Worm (Caenorhabditis elegans): Measurements from ENCODE around the gene M01H9.3.

M01H9.3 gene

DNA sequence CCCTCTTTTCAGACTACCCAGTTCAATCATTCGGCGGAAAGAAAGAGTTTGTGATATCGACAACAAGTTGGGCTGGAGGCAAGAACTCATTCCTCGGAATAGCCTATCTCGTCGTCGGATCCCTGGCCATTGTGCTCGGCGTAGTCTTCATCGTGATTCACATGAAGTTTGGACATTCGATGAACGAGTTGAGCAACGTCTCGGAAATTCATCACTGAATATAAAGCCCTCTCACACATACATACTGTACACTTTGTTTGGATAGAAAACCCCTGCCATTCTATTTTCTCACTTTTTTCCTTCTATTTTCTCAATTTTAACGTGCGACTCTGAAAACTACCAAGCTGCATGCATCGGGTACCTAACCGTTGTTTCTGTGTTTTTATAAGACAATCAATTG lies 27.4 kb downstream of the M01H9.3 start, which contains the start of gene R08C7.12:
Gene R08C7.12 (plus strand): TSS at position 301 of the 400 bp plus-strand sequence.
- TF ChIP-seq ceh-8 (GFP tag; optimal IDR thresholded peaks at IDR 0.05) (no peak), snpc-4 (tag; optimal IDR thresholded peaks at IDR 0.05) (no peak), egl-13 (tag; optimal IDR thresholded peaks at IDR 0.05) (no peak), ceh-90 (tag; optimal IDR thresholded peaks at IDR 0.05) (no peak), nhr-12 (tag; optimal IDR thresholded peaks at IDR 0.05) (no peak), aly-2 (tag; optimal IDR thresholded peaks at IDR 0.05) (no peak), ets-5 (GFP tag; IDR thresholded peaks at IDR 0.05) (no peak), C16A3.4 (tag; optimal IDR thresholded peaks at IDR 0.05) (no peak), nhr-47 (tag; optimal IDR thresholded peaks at IDR 0.05) (no peak), nhr-19 (GFP tag; conservative IDR thresholded peaks at IDR 0.05) (no peak), vab-15 (tag; optimal IDR thresholded peaks at IDR 0.05) (no peak), elt-3 (tag; optimal IDR thresholded peaks at IDR 0.05) (no peak)

DNA sequence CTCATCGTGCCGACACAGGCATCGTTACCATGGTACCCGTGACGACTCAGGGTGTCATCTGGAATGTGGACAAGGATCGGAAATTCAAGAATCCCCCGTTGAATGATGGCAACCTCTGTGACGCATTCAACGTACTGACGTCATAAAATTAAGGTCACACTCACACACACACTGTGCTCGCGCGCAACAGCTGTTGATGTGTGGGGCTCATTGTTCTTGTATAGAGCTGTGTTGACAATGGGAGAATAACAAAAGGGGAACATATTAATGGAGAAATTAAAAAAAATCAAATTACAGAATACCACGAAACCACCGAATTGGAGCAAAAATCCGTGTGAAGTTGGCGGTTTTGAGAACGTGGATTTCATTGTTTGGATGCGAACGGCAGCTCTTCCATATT lies 28.5 kb downstream of the M01H9.3 start:
- TF ChIP-seq efl-1 (optimal IDR thresholded peaks at IDR 0.05) = no peak
- TF ChIP-seq efl-1 (GFP tag; optimal IDR thresholded peaks at IDR 0.05 in 1 of 2) = peak in 1 of 2 experiments; percentile 52
- no peak for TF ChIP-seq F16B12.6 (tag; optimal IDR thresholded peaks at IDR 0.05)
- TF ChIP-seq alr-1 (tag; optimal IDR thresholded peaks at IDR 0.05; ENCODE audit: borderline replicate concordance) = peak; percentile 88
- TF ChIP-seq mab-9 (GFP tag; IDR thresholded peaks at IDR 0.05) = no peak

DNA sequence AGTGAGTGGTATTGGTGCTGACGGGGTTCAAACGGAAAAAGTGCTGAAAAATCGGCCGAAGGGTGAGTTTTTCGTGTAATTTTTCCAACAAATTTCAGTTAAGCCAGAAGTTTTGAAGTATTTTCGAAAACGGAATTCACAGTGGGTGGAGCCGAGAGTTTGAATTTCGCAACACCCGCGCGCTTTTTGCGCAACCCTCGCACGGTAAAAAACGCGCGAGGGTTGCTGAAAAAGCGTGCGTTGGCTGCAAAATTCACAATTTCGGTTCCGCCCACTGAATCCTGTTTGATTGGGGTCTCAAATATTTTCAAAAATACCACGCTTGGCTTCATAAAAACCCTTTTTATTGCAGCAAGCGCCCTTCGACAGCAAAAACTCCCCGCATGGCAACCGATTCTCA lies 29.5 kb downstream of the M01H9.3 start:
- no peak for TF ChIP-seq sptf-1 (tag; optimal IDR thresholded peaks at IDR 0.05)
- TF ChIP-seq ceh-63 (GFP tag; optimal IDR thresholded peaks at IDR 0.05) = no peak
- TF ChIP-seq egl-27 (tag; optimal IDR thresholded peaks at IDR 0.05) = no peak

DNA sequence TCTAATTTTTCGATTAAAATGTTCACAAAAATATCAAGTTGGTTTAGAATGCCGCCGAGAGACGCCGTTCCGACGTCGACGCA lies 29.7 kb downstream of the M01H9.3 start, which contains the start of gene chat-1:
Gene chat-1 (plus strand): TSS at position 48 of the 83 bp plus-strand sequence.
- no peak for TF ChIP-seq Y116A8C.19 (tag; optimal IDR thresholded peaks at IDR 0.05; ENCODE audit: borderline replicate concordance)
- no peak for TF ChIP-seq vab-15 (tag; optimal IDR thresholded peaks at IDR 0.05)
- TF ChIP-seq swsn-7 (tag; optimal IDR thresholded peaks at IDR 0.05) = no peak
- no peak for TF ChIP-seq nhr-12 (tag; optimal IDR thresholded peaks at IDR 0.05)
- TF ChIP-seq nhr-47 (tag; optimal IDR thresholded peaks at IDR 0.05) = no peak
- TF ChIP-seq nhr-76 (tag; optimal IDR thresholded peaks at IDR 0.05) = no peak
- no peak for TF ChIP-seq isw-1 (GFP tag; IDR thresholded peaks at IDR 0.05)
- no peak for TF ChIP-seq C16A3.4 (tag; optimal IDR thresholded peaks at IDR 0.05)
- no peak for TF ChIP-seq ztf-11 (tag; optimal IDR thresholded peaks at IDR 0.05)
- no peak for TF ChIP-seq lin-15B (tag; optimal IDR thresholded peaks at IDR 0.05)

DNA sequence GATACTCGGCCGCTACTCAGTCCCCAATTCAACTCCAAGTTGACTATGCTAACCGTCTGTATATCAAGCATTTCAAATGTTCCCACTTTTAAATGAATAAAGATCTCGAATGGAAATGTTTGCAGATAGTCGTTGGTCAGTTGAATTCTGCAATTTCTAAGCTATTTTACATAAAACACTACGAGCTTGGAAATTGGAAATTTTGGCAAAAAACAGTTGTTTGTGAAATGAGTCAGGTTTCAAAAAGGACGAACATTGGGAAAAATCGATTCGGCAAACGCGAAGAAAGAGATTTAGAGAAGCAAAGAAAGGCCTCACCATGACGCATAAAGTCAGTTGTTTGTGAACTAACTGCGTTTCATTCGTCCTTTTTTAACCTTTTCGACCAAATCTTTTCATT lies 30.0 kb downstream of the M01H9.3 start:
- TF ChIP-seq xbp-1 (tag; optimal IDR thresholded peaks at IDR 0.05) (peak; percentile 21), mep-1 (tag; optimal IDR thresholded peaks at IDR 0.05) (peak; percentile 72), fkh-10 (GFP tag; optimal IDR thresholded peaks at IDR 0.05) (no peak), aha-1 (tag; optimal IDR thresholded peaks at IDR 0.05) (no peak), ztf-4 (tag; optimal IDR thresholded peaks at IDR 0.05) (no peak), rnt-1 (tag; optimal IDR thresholded peaks at IDR 0.05) (peak; percentile 41), C34B4.2 (tag; optimal IDR thresholded peaks at IDR 0.05) (no peak), pax-3 (tag; optimal IDR thresholded peaks at IDR 0.05) (no peak), snu-23 (GFP tag; optimal IDR thresholded peaks at IDR 0.05) (peak; percentile 44), dpl-1 (GFP tag; optimal IDR thresholded peaks at IDR 0.05) (peak; percentile 13 to 45 (median 30)), nhr-28 (tag; optimal IDR thresholded peaks at IDR 0.05) (no peak), nhr-47 (tag; optimal IDR thresholded peaks at IDR 0.05) (peak; percentile 35), lsy-2 (tag; optimal IDR thresholded peaks at IDR 0.05) (peak; percentile 62 to 82), nhr-77 (tag; optimal IDR thresholded peaks at IDR 0.05) (peak; percentile 37), nhr-19 (GFP tag; conservative IDR thresholded peaks at IDR 0.05) (peak; percentile 26; the same call in 1 of the 2 replicates), elt-3 (tag; optimal IDR thresholded peaks at IDR 0.05) (peak in 1 of 6 experiments; percentile 15), mdl-1 (tag; optimal IDR thresholded peaks at IDR 0.05) (peak in 1 of 2 experiments; percentile 43), ets-5 (GFP tag; IDR thresholded peaks at IDR 0.05) (no peak), swsn-7 (tag; optimal IDR thresholded peaks at IDR 0.05) (peak; percentile 41), nhr-20 (tag; optimal IDR thresholded peaks at IDR 0.05) (peak; percentile 54), lin-39 (tag; optimal IDR thresholded peaks at IDR 0.05) (no peak), fos-1 (tag; optimal IDR thresholded peaks at IDR 0.05) (peak; percentile 34), lin-14 (GFP tag; optimal IDR thresholded peaks at IDR 0.05) (peak; percentile 58), ama-1 (optimal IDR thresholded peaks at IDR 0.05) (peak; percentile 74), zip-4 (GFP tag; optimal IDR thresholded peaks at IDR 0.05) (peak; percentile 2), nhr-85 (tag) (peak; percentile 39), hpl-2 (GFP tag; optimal IDR thresholded peaks at IDR 0.05) (peak; percentile 10)
